Fruit fly (Drosophila melanogaster) whole organism, embryonic: Measurements from ENCODE around the gene pod1.
A peak's percentile ranks its signal among the peaks of the same experiment; 100 is the strongest.

Experiments used
- Adf1 ChIP-seq: fragments of 200-800 bp; sonication (Bioruptor generic); IDR thresholded peaks from 2 replicates; pipeline ENCODE4 v1.3.6; 2022; ENCODE audit warnings: missing biosample characterization, missing genetic modification characterization
- B-H2 ChIP-seq: fragments of 200-800 bp; sonication (Bioruptor generic); optimal IDR thresholded peaks from 2 replicates; lab custom pipeline; 2018; ENCODE audit warnings: missing biosample characterization, mild to moderate bottlenecking, missing genetic modification characterization
- CG10147 ChIP-seq: fragments of 200-800 bp; sonication (Bioruptor generic); optimal IDR thresholded peaks from 2 replicates; lab custom pipeline; 2019; ENCODE audit warnings: missing biosample characterization, mild to moderate bottlenecking, missing genetic modification characterization, moderate library complexity
- CG10431 ChIP-seq: fragments of 200-800 bp; sonication (Bioruptor generic); optimal IDR thresholded peaks from 3 replicates; lab custom pipeline; 2018; ENCODE audit warnings: missing biosample characterization, mild to moderate bottlenecking, missing genetic modification characterization
- CG10543 ChIP-seq: fragments of 200-800 bp; sonication (Bioruptor generic); optimal IDR thresholded peaks from 3 replicates; lab custom pipeline; 2017; ENCODE audit warnings: missing biosample characterization, mild to moderate bottlenecking, missing genetic modification characterization, moderate library complexity
- CG1233 ChIP-seq: fragments of 200-800 bp; sonication (Bioruptor generic); optimal IDR thresholded peaks from 4 replicates; lab custom pipeline; 2018; ENCODE audit warnings: missing biosample characterization, mild to moderate bottlenecking, missing genetic modification characterization
- CG12769 ChIP-seq: fragments of 200-800 bp; sonication (Bioruptor generic); optimal IDR thresholded peaks from 2 replicates; lab custom pipeline; 2019; ENCODE audit warnings: missing biosample characterization, mild to moderate bottlenecking, missing genetic modification characterization, moderate library complexity
- CG12942 ChIP-seq: fragments of 200-800 bp; sonication (Bioruptor generic); optimal IDR thresholded peaks from 3 replicates; lab custom pipeline; 2016; ENCODE audit warnings: missing biosample characterization, missing genetic modification characterization
- CG13287 ChIP-seq: fragments of 200-800 bp; sonication (Bioruptor generic); IDR thresholded peaks from 2 replicates; pipeline ENCODE4 v1.3.6; 2022; ENCODE audit warnings: missing biosample characterization, missing genetic modification characterization; ENCODE audit not compliant: partially characterized antibody
- CG13894 ChIP-seq: fragments of 200-800 bp; sonication (Bioruptor generic); optimal IDR thresholded peaks from 3 replicates; lab custom pipeline; 2018; ENCODE audit warnings: missing biosample characterization, mild to moderate bottlenecking, missing genetic modification characterization, moderate library complexity
- CG14860 ChIP-seq: fragments of 200-800 bp; sonication (Bioruptor generic); IDR thresholded peaks from 3 replicates; pipeline ENCODE4 v1.3.6; 2022; ENCODE audit warnings: missing biosample characterization, missing genetic modification characterization; ENCODE audit not compliant: partially characterized antibody
- CG15073 ChIP-seq: fragments of 200-800 bp; sonication (Bioruptor generic); optimal IDR thresholded peaks from 2 replicates; lab custom pipeline; 2016; ENCODE audit warnings: missing biosample characterization, missing genetic modification characterization
- CG17568 ChIP-seq: fragments of 200-800 bp; sonication (Bioruptor generic); optimal IDR thresholded peaks from 2 replicates; lab custom pipeline; 2018; ENCODE audit warnings: missing biosample characterization, mild to moderate bottlenecking, missing genetic modification characterization, moderate library complexity
- CG18011 ChIP-seq: fragments of 200-800 bp; sonication (Bioruptor generic); optimal IDR thresholded peaks from 2 replicates; lab custom pipeline; 2017; ENCODE audit warnings: missing biosample characterization, missing genetic modification characterization, mild to moderate bottlenecking, moderate library complexity, missing genotype
- CG18599 ChIP-seq: fragments of 200-800 bp; sonication (Bioruptor generic); optimal IDR thresholded peaks from 3 replicates; lab custom pipeline; 2017; ENCODE audit warnings: missing biosample characterization, missing genetic modification characterization, mild to moderate bottlenecking, moderate library complexity, missing genetic modification reagents
- CG2120 ChIP-seq: fragments of 200-800 bp; sonication (Bioruptor generic); optimal IDR thresholded peaks from 3 replicates; lab custom pipeline; 2016; ENCODE audit warnings: missing biosample characterization, missing genetic modification characterization
- CG2712 ChIP-seq: fragments of 200-800 bp; optimal IDR thresholded peaks from 3 replicates; lab custom pipeline; 2019; ENCODE audit warnings: missing biosample characterization, mild to moderate bottlenecking, missing genetic modification characterization, moderate library complexity
- CG3838 ChIP-seq: fragments of 200-800 bp; sonication (Bioruptor generic); optimal IDR thresholded peaks from 3 replicates; lab custom pipeline; 2016; ENCODE audit warnings: missing biosample characterization, missing genetic modification characterization
- CG4360 ChIP-seq: fragments of 200-800 bp; sonication (Bioruptor generic); IDR thresholded peaks from 2 replicates; pipeline ENCODE4 v1.3.6; 2022; ENCODE audit warnings: missing biosample characterization, missing genetic modification characterization
- CG5180 ChIP-seq: fragments of 200-800 bp; sonication (Bioruptor generic); optimal IDR thresholded peaks from 3 replicates; lab custom pipeline; 2017; ENCODE audit warnings: missing biosample characterization, missing genetic modification characterization, mild to moderate bottlenecking, moderate library complexity, missing genetic modification reagents
- CG7963 ChIP-seq: fragments of 200-800 bp; sonication (Bioruptor generic); IDR thresholded peaks from 3 replicates; pipeline ENCODE4 v1.3.6; 2022; ENCODE audit warnings: missing biosample characterization, missing genetic modification characterization; ENCODE audit not compliant: partially characterized antibody
- CG8290 ChIP-seq, 3 experiments: fragments of 200-800 bp; sonication (Bioruptor generic); optimal IDR thresholded peaks; 2 replicates each; lab custom pipeline; 2016 to 2019; ENCODE audit warnings: missing biosample characterization in 3 of 3, missing genetic modification characterization in 3 of 3, mild to moderate bottlenecking in 2 of 3, moderate library complexity in 1 of 3
- CG8924 ChIP-seq: fragments of 200-800 bp; optimal IDR thresholded peaks from 3 replicates; lab custom pipeline; 2019; ENCODE audit warnings: missing biosample characterization, mild to moderate bottlenecking, missing genetic modification characterization, moderate library complexity
- CG9437 ChIP-seq: fragments of 200-800 bp; sonication (Bioruptor generic); optimal IDR thresholded peaks from 2 replicates; lab custom pipeline; 2018; ENCODE audit warnings: missing biosample characterization, mild to moderate bottlenecking, missing genetic modification characterization
- CG9932 ChIP-seq: fragments of 200-800 bp; sonication (Bioruptor generic); IDR thresholded peaks from 2 replicates; pipeline ENCODE4 v1.3.6; 2022; ENCODE audit warnings: missing biosample characterization, missing genetic modification characterization
- D ChIP-seq, 2 experiments: fragments of 200-800 bp in 1 of 2; fragments of >200 bp in 1 of 2; sonication (Bioruptor generic) in 1 of 2; optimal IDR thresholded peaks; 2 replicates in 1 of 2; 3 replicates in 1 of 2; lab custom pipeline; 2017; ENCODE audit warnings: mild to moderate bottlenecking in 1 of 2, missing biosample characterization in 1 of 2, missing genetic modification characterization in 1 of 2, missing genetic modification reagents in 1 of 2
- GATAe ChIP-seq: fragments of 200-800 bp; sonication (Bioruptor generic); conservative IDR thresholded peaks from 2 replicates; pipeline ENCODE4 v1.3.6; 2022; ENCODE audit warnings: missing biosample characterization, missing genetic modification characterization
- HHEX ChIP-seq: fragments of 200-800 bp; sonication (Bioruptor generic); optimal IDR thresholded peaks from 3 replicates; lab custom pipeline; 2017; ENCODE audit warnings: missing biosample characterization, mild to moderate bottlenecking, missing genetic modification characterization, missing genetic modification reagents
- Hmr ChIP-seq: fragments of 200-800 bp; sonication (Bioruptor generic); optimal IDR thresholded peaks from 3 replicates; lab custom pipeline; 2017; ENCODE audit warnings: mild to moderate bottlenecking, missing biosample characterization, missing genetic modification reagents, missing genetic modification characterization
- Hr78 ChIP-seq, 2 experiments: fragments of 200-800 bp in 1 of 2; fragments of >200 bp in 1 of 2; sonication (Bioruptor generic) in 1 of 2; optimal IDR thresholded peaks; 2 replicates each; lab custom pipeline; 2017 to 2019; ENCODE audit warnings: missing biosample characterization in 2 of 2, missing genetic modification characterization in 2 of 2, mild to moderate bottlenecking in 1 of 2, moderate library complexity in 1 of 2
- Lpt ChIP-seq: fragments of >200 bp; optimal IDR thresholded peaks from 2 replicates; lab custom pipeline; 2018; ENCODE audit warnings: missing biosample characterization, missing genetic modification characterization
- Mrtf ChIP-seq: fragments of 200-800 bp; sonication (Bioruptor generic); IDR thresholded peaks from 3 replicates; pipeline ENCODE4 v1.3.6; 2022; ENCODE audit warnings: missing biosample characterization, missing genetic modification characterization
- Oli ChIP-seq: fragments of 200-800 bp; sonication (Bioruptor generic); optimal IDR thresholded peaks from 2 replicates; lab custom pipeline; 2018; ENCODE audit warnings: missing biosample characterization, mild to moderate bottlenecking, missing genetic modification characterization, moderate library complexity
- Sry-δ ChIP-seq: fragments of 200-800 bp; sonication (Bioruptor generic); optimal IDR thresholded peaks from 2 replicates; lab custom pipeline; 2016; ENCODE audit warnings: missing biosample characterization, missing genetic modification characterization
- ato ChIP-seq: fragments of 200-800 bp; sonication (Bioruptor generic); IDR thresholded peaks from 2 replicates; pipeline ENCODE4 v1.3.6; 2022; ENCODE audit warnings: missing biosample characterization, missing genetic modification characterization; ENCODE audit not compliant: partially characterized antibody
- az2 ChIP-seq: fragments of 200-800 bp; sonication (Bioruptor generic); optimal IDR thresholded peaks from 3 replicates; lab custom pipeline; 2016; ENCODE audit warnings: missing biosample characterization, missing genetic modification characterization
- chinmo ChIP-seq: fragments of 200-800 bp; sonication (Bioruptor generic); IDR thresholded peaks from 4 replicates; pipeline ENCODE4 v1.3.6; 2022; ENCODE audit warnings: missing biosample characterization, missing genetic modification characterization; ENCODE audit not compliant: partially characterized antibody
- chm ChIP-seq: fragments of 200-800 bp; sonication (Bioruptor generic); IDR thresholded peaks from 2 replicates; pipeline ENCODE4 v1.3.6; 2022; ENCODE audit warnings: missing biosample characterization, missing genetic modification characterization
- crol ChIP-seq: fragments of 200-800 bp; sonication (Bioruptor generic); IDR thresholded peaks from 2 replicates; pipeline ENCODE4 v1.3.6; 2022; ENCODE audit warnings: missing biosample characterization, missing genetic modification characterization
- dm ChIP-seq: fragments of 200-800 bp; sonication (Bioruptor generic); optimal IDR thresholded peaks from 3 replicates; lab custom pipeline; 2016; ENCODE audit warnings: missing biosample characterization, missing genetic modification characterization
- dmrt11E ChIP-seq: fragments of 200-800 bp; sonication (Bioruptor generic); optimal IDR thresholded peaks from 3 replicates; lab custom pipeline; 2018; ENCODE audit warnings: missing biosample characterization, mild to moderate bottlenecking, missing genetic modification characterization, moderate library complexity
- ewg ChIP-seq: fragments of 200-800 bp; sonication (Bioruptor generic); optimal IDR thresholded peaks from 3 replicates; lab custom pipeline; 2017; ENCODE audit warnings: mild to moderate bottlenecking, missing biosample characterization, missing genetic modification reagents, missing genetic modification characterization
- lmd ChIP-seq: fragments of 200-800 bp; sonication (Bioruptor generic); IDR thresholded peaks from 2 replicates; pipeline ENCODE4 v1.3.6; 2022; ENCODE audit warnings: missing biosample characterization, missing genetic modification characterization
- sd ChIP-seq: fragments of 200-800 bp; sonication (Bioruptor generic); optimal IDR thresholded peaks from 3 replicates; lab custom pipeline; 2018; ENCODE audit warnings: missing biosample characterization, mild to moderate bottlenecking, missing genetic modification characterization, moderate library complexity
- sima ChIP-seq: fragments of 200-800 bp; sonication (Bioruptor generic); optimal IDR thresholded peaks from 2 replicates; lab custom pipeline; 2016; ENCODE audit warnings: missing biosample characterization, missing genetic modification characterization
- so ChIP-seq: fragments of 200-800 bp; sonication (Bioruptor generic); IDR thresholded peaks from 3 replicates; pipeline ENCODE4 v1.3.6; 2022; ENCODE audit warnings: missing biosample characterization, missing genetic modification characterization
- ttk ChIP-seq: fragments of 200-800 bp; sonication (Bioruptor generic); IDR thresholded peaks from 2 replicates; pipeline ENCODE4 v2.1.2; 2022; ENCODE audit warnings: missing biosample characterization, missing genetic modification characterization

The pod1 gene

dm6 chrX:6862521-6863288, 59.2 kb downstream of the pod1 start (continued):
- TF ChIP-seq CG9932 (GFP tag; lab: Robert Waterston, UW) (peak; percentile 6; the same call in 1 of the 2 replicates), CG10543 (GFP tag; lab: Kevin White, UChicago) (peak; percentile 72), CG7963 (GFP tag; lab: Robert Waterston, UW) (no peak), lmd (GFP tag; lab: Robert Waterston, UW) (no peak), CG13287 (GFP tag; lab: Robert Waterston, UW) (peak; percentile 41; the same call in 1 of the 2 replicates), HHEX (no peak), so (GFP tag; lab: Robert Waterston, UW) (no peak), CG18011 (GFP tag; lab: Kevin White, UChicago) (no peak), CG1233 (GFP tag; lab: Kevin White, UChicago) (peak; percentile 100), CG17568 (GFP tag; lab: Kevin White, UChicago) (no peak), Oli (tag; lab: Kevin White, UChicago) (no peak), crol (GFP tag; lab: Robert Waterston, UW) (peak; percentile 53), CG10147 (GFP tag; lab: Kevin White, UChicago) (no peak), CG10431 (GFP tag; lab: Kevin White, UChicago) (no peak), dm (peak; percentile 8), Hmr (GFP tag; lab: Kevin White, UChicago) (no peak), B-H2 (peak; percentile 4), D (optimal IDR thresholded peaks at IDR 0.05; lab: Kevin White, UChicago) (peak; percentile 65), D (GFP tag; optimal IDR thresholded peaks at IDR 0.05; lab: Kevin White, UChicago) (no peak), CG4360 (GFP tag; lab: Robert Waterston, UW) (peak; percentile 50; the same call in 1 of the 2 replicates), Lpt (GFP tag; lab: Kevin White, UChicago) (no peak), CG2120 (GFP tag; lab: Kevin White, UChicago) (no peak), CG2712 (tag; lab: Kevin White, UChicago) (no peak), chm (GFP tag; lab: Robert Waterston, UW) (peak; percentile 29; the same call in 1 of the 2 replicates), Sry-δ (GFP tag; lab: Kevin White, UChicago) (no peak), sima (GFP tag; lab: Kevin White, UChicago) (no peak), CG3838 (GFP tag; lab: Kevin White, UChicago) (peak; percentile 59), CG12769 (tag; lab: Kevin White, UChicago) (peak; percentile 46), ato (GFP tag; lab: Robert Waterston, UW) (no peak), sd (tag; lab: Kevin White, UChicago) (peak; percentile 71), ewg (no peak), GATAe (GFP tag; lab: Robert Waterston, UW) (0 out of 2 replicates have a peak, but pooled peaks have one; percentile 28), CG5180 (GFP tag; lab: Kevin White, UChicago) (peak; percentile 68), CG14860 (GFP tag; lab: Robert Waterston, UW) (no peak), CG9437 (GFP tag; lab: Kevin White, UChicago) (no peak), CG15073 (GFP tag; lab: Kevin White, UChicago) (no peak), ttk (GFP tag; lab: Robert Waterston, UW) (no peak), CG12942 (no peak), chinmo (GFP tag; lab: Robert Waterston, UW) (peak; percentile 98), CG8290 (GFP tag; optimal IDR thresholded peaks at IDR 0.05; lab: Kevin White, UChicago) (no peak), CG8290 (tag; optimal IDR thresholded peaks at IDR 0.05; lab: Kevin White, UChicago) (peak in 1 of 2 experiments; percentile 39), CG13894 (peak; percentile 70), Adf1 (GFP tag; lab: Robert Waterston, UW) (peak; percentile 85), Mrtf (GFP tag; lab: Robert Waterston, UW) (no peak), CG18599 (GFP tag; lab: Kevin White, UChicago) (no peak), CG8924 (tag; lab: Kevin White, UChicago) (no peak), az2 (GFP tag; lab: Kevin White, UChicago) (no peak), Hr78 (GFP tag; optimal IDR thresholded peaks at IDR 0.05; lab: Kevin White, UChicago) (no peak), dmrt11E (tag; lab: Kevin White, UChicago) (no peak)
